Fruit fly (Drosophila melanogaster): Measurements from ENCODE around the gene Nup58.
A peak's percentile ranks its signal among the peaks of the same experiment; 100 is the strongest.

Gene Nup58

DNA sequence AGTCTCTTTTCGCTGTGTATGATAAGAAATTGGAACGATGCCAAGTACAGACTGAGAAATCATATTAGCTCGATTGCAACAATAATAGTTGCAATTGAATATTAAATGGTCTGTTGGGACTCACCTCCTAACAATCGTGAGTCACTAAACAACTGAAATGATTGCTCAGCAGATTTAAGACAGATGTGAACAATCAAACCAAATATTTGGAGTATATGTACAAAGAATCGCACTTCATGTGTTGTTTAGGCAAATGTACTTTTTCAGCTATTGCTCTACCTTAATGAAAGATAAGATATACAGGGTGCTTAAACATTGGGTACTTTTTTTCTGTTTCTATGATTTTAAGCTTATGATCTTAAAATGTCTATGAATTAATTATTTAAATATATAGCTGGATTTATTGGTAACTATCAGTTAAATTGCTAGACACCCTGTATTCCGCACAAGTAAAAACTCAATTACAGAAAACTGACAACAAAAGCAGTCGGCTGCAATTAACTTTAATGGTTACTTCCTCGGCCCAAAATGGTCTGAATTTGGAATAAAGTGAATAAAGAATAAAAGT lies 3.2 kb upstream of the Nup58 start (continued):
- TF ChIP-seq CG4360 (GFP tag; IDR thresholded peaks at IDR 0.05), result peak; percentile 60
- peak; percentile 62 for TF ChIP-seq CG18476 (GFP tag; optimal IDR thresholded peaks at IDR 0.05)
- TF ChIP-seq Lpt (GFP tag; optimal IDR thresholded peaks at IDR 0.05), result no peak
- TF ChIP-seq peb (GFP tag; IDR thresholded peaks at IDR 0.05), result peak; percentile 56; the same call in 1 of the 2 replicates
- TF ChIP-seq lov (optimal IDR thresholded peaks at IDR 0.05), result no peak
- peak; percentile 94 for TF ChIP-seq lov (GFP tag; IDR thresholded peaks at IDR 0.05)
- peak; percentile 76 for TF ChIP-seq Nf-YC (tag; optimal IDR thresholded peaks at IDR 0.05)
- TF ChIP-seq zen (tag; optimal IDR thresholded peaks at IDR 0.05), result peak; percentile 71
- peak; percentile 90 for TF ChIP-seq HLH3B (GFP tag; IDR thresholded peaks at IDR 0.05)
- peak; percentile 90 for TF ChIP-seq CG12391 (tag; optimal IDR thresholded peaks at IDR 0.05)
- peak; percentile 44; the same call in 1 of the 3 replicates for TF ChIP-seq CG11560 (tag; IDR thresholded peaks at IDR 0.05)
- TF ChIP-seq CG3065 (GFP tag; optimal IDR thresholded peaks at IDR 0.05), result peak; percentile 27
- TF ChIP-seq tio (GFP tag; optimal IDR thresholded peaks at IDR 0.05), result peak; percentile 60
- TF ChIP-seq mld (GFP tag; IDR thresholded peaks at IDR 0.05; ENCODE audit: partially characterized antibody), result no peak
- no peak for TF ChIP-seq CG16863 (GFP tag; optimal IDR thresholded peaks at IDR 0.05)
- TF ChIP-seq CG7839 (tag; optimal IDR thresholded peaks at IDR 0.05), result peak; percentile 89
- TF ChIP-seq HmgD (GFP tag; optimal IDR thresholded peaks at IDR 0.05), result no peak
- peak; percentile 86 for TF ChIP-seq cwo (GFP tag; optimal IDR thresholded peaks at IDR 0.05)
- TF ChIP-seq CG17361 (GFP tag; IDR thresholded peaks at IDR 0.05), result peak; percentile 77; the same call in 2 of the 3 replicates
- TF ChIP-seq Dbx (GFP tag; IDR thresholded peaks at IDR 0.05), result peak; percentile 86
- TF ChIP-seq CG11456 (GFP tag; IDR thresholded peaks at IDR 0.05), result peak; percentile 89
- peak; percentile 74; the same call in 2 of the 3 replicates for TF ChIP-seq CG2889 (GFP tag; IDR thresholded peaks at IDR 0.05)
- TF ChIP-seq exex (tag; optimal IDR thresholded peaks at IDR 0.05), result peak; percentile 66
- peak; percentile 78 for TF ChIP-seq CG31224 (GFP tag; IDR thresholded peaks at IDR 0.05)
- TF ChIP-seq pan (optimal IDR thresholded peaks at IDR 0.05), result no peak
- TF ChIP-seq pan (GFP tag; optimal IDR thresholded peaks at IDR 0.05 in 1 of 2, IDR thresholded peaks at IDR 0.05 in 1 of 2), result peak in 1 of 2 experiments; percentile 94
- TF ChIP-seq Ptx1 (GFP tag; IDR thresholded peaks at IDR 0.05), result peak; percentile 83
- TF ChIP-seq kah (GFP tag; optimal IDR thresholded peaks at IDR 0.05), result peak; percentile 85
- TF ChIP-seq disco-r (GFP tag; optimal IDR thresholded peaks at IDR 0.05), result peak; percentile 28
- peak; percentile 36 for TF ChIP-seq CTCF (GFP tag; optimal IDR thresholded peaks at IDR 0.05)
- no peak for TF ChIP-seq repo (GFP tag; optimal IDR thresholded peaks at IDR 0.05)
- no peak for TF ChIP-seq Doc3 (GFP tag; IDR thresholded peaks at IDR 0.05; ENCODE audit: partially characterized antibody)
- TF ChIP-seq CG17186 (GFP tag; optimal IDR thresholded peaks at IDR 0.05), result no peak
- no peak for TF ChIP-seq hth (optimal IDR thresholded peaks at IDR 0.05)
- peak; percentile 86 for TF ChIP-seq CG13894 (tag; optimal IDR thresholded peaks at IDR 0.05)
- TF ChIP-seq Dad (GFP tag; optimal IDR thresholded peaks at IDR 0.05), result peak; percentile 28
- peak; percentile 16 for TF ChIP-seq cg (GFP tag; optimal IDR thresholded peaks at IDR 0.05)
- peak; percentile 76 for TF ChIP-seq bcd (GFP tag; optimal IDR thresholded peaks at IDR 0.05)
- peak; percentile 84 for TF ChIP-seq ttk (GFP tag; IDR thresholded peaks at IDR 0.05)
- TF ChIP-seq emc (GFP tag; optimal IDR thresholded peaks at IDR 0.05), result no peak
- peak; percentile 74 for TF ChIP-seq CG4730 (GFP tag; IDR thresholded peaks at IDR 0.05)
- peak; percentile 31 for TF ChIP-seq ERR (GFP tag; optimal IDR thresholded peaks at IDR 0.05)
- peak; percentile 92 for TF ChIP-seq Atf6 (GFP tag; IDR thresholded peaks at IDR 0.05)
- peak; percentile 9 for TF ChIP-seq CG10565 (GFP tag; optimal IDR thresholded peaks at IDR 0.05)
- TF ChIP-seq CG17802 (tag; optimal IDR thresholded peaks at IDR 0.05), result peak; percentile 19
- TF ChIP-seq CG4328 (GFP tag; optimal IDR thresholded peaks at IDR 0.05), result peak; percentile 79
- TF ChIP-seq CG3281 (GFP tag; optimal IDR thresholded peaks at IDR 0.05), result peak; percentile 91
- peak; percentile 65 for TF ChIP-seq Six4 (GFP tag; optimal IDR thresholded peaks at IDR 0.05)
- peak; percentile 60 for TF ChIP-seq CG1603 (tag; optimal IDR thresholded peaks at IDR 0.05)
- TF ChIP-seq CG15073 (GFP tag; optimal IDR thresholded peaks at IDR 0.05), result peak; percentile 30
- TF ChIP-seq CG7963 (GFP tag; IDR thresholded peaks at IDR 0.05; ENCODE audit: partially characterized antibody), result no peak
- peak; percentile 51 to 76 for TF ChIP-seq Pdp1 (GFP tag; optimal IDR thresholded peaks at IDR 0.05)
